Worm (Caenorhabditis elegans): ENCODE measurements around the gene sec-31.

DNA sequence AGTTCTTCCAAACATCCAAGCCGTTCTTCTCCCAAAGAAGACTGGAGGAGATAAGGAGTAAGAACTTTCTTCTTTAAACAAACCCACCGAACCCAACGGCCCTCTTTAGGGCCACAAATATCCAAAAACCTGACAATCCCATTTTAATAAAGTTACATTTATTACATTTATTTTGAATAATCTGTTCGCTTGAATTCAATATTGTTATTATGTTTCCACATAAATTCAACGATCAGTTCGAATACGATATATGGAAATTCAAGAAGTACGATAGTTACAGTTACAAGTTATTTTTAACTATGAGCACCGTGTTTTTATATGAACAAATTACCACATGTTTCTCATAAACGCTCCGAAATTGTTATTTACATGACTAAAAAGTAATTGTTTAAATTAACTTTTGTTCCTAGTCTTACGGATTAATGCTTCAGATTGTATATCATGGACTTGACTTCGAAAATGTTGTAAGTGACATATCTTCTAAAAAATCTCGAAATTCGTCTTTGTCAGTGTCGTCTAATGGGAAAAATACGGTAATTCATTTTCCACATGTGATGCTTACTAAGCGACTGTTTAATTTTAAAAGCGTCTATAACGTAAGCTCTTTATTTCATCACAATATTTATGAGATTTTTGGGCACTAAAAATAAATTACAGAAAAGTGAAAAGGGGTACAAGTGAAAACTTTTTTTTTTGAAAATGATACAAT is 30.7 kb downstream of the sec-31 start:
- TF ChIP-seq tbp1 (GFP tag; optimal IDR thresholded peaks at IDR 0.05) = peak; percentile 7
- no peak for TF ChIP-seq sptf-2 (GFP tag; optimal IDR thresholded peaks at IDR 0.05)
- TF ChIP-seq egl-18 (GFP tag; IDR thresholded peaks at IDR 0.05) = no peak
- TF ChIP-seq egrh-3 (GFP tag; IDR thresholded peaks at IDR 0.05) = no peak
- TF ChIP-seq Y53F4B.3 (GFP tag; IDR thresholded peaks at IDR 0.05) = 0 out of 2 replicates have a peak, but pooled peaks have one; percentile 11
- TF ChIP-seq ztf-3 (GFP tag; optimal IDR thresholded peaks at IDR 0.05) = no peak

Data from whole organism, young adult.